Fruit fly (Drosophila melanogaster) whole organism, embryonic: ENCODE measurements around the gene CG4267.

Experiments
- Antp ChIP-seq: fragments of 200-800 bp; sonication (Bioruptor generic); optimal IDR thresholded peaks from 3 replicates; lab custom pipeline; 2016; ENCODE audit warnings: missing biosample characterization, missing genetic modification characterization
- BtbVII ChIP-seq: fragments of 200-800 bp; sonication (Bioruptor generic); optimal IDR thresholded peaks from 3 replicates; lab custom pipeline; 2017; ENCODE audit warnings: missing biosample characterization, mild to moderate bottlenecking, missing genetic modification characterization
- CG11093 ChIP-seq: fragments of 200-800 bp; sonication (Bioruptor generic); IDR thresholded peaks from 3 replicates; pipeline ENCODE4 v1.3.6; 2022; ENCODE audit warnings: missing biosample characterization, missing genetic modification characterization
- CG11695 ChIP-seq: fragments of 200-800 bp; sonication (Bioruptor generic); IDR thresholded peaks from 3 replicates; pipeline ENCODE4 v1.3.6; 2022; ENCODE audit warnings: missing biosample characterization, missing genetic modification characterization
- CG12219 ChIP-seq: fragments of 200-800 bp; sonication (Bioruptor generic); optimal IDR thresholded peaks from 3 replicates; lab custom pipeline; 2018; ENCODE audit warnings: missing biosample characterization, mild to moderate bottlenecking, missing genetic modification characterization
- CG14014 ChIP-seq: fragments of 200-800 bp; sonication (Bioruptor generic); IDR thresholded peaks from 2 replicates; pipeline ENCODE4 v1.3.6; 2022; ENCODE audit warnings: missing biosample characterization, missing genetic modification characterization
- CG14441 ChIP-seq: fragments of 200-800 bp; sonication (Bioruptor generic); IDR thresholded peaks from 2 replicates; pipeline ENCODE4 v1.3.6; 2022; ENCODE audit warnings: missing biosample characterization, missing genetic modification characterization
- CG15073 ChIP-seq: fragments of 200-800 bp; sonication (Bioruptor generic); optimal IDR thresholded peaks from 2 replicates; lab custom pipeline; 2016; ENCODE audit warnings: missing biosample characterization, missing genetic modification characterization
- CG1647 ChIP-seq: fragments of 200-800 bp; sonication (Bioruptor generic); optimal IDR thresholded peaks from 3 replicates; lab custom pipeline; 2016; ENCODE audit warnings: missing biosample characterization, missing genetic modification characterization
- CG16813 ChIP-seq: fragments of 200-800 bp; sonication (Bioruptor generic); IDR thresholded peaks from 3 replicates; pipeline ENCODE4 v1.3.6; 2022; ENCODE audit warnings: missing biosample characterization, missing genetic modification characterization; ENCODE audit not compliant: partially characterized antibody
- CG17361 ChIP-seq: fragments of 200-800 bp; sonication (Bioruptor generic); IDR thresholded peaks from 3 replicates; pipeline ENCODE4 v1.3.6; 2022; ENCODE audit warnings: missing biosample characterization, missing genetic modification characterization
- CG1832 ChIP-seq: fragments of 200-800 bp; sonication (Bioruptor generic); optimal IDR thresholded peaks from 2 replicates; lab custom pipeline; 2017; ENCODE audit warnings: missing biosample characterization, mild to moderate bottlenecking, missing genetic modification characterization, inconsistent platforms
- CG18599 ChIP-seq: fragments of 200-800 bp; sonication (Bioruptor generic); optimal IDR thresholded peaks from 3 replicates; lab custom pipeline; 2017; ENCODE audit warnings: missing biosample characterization, missing genetic modification characterization, mild to moderate bottlenecking, moderate library complexity, missing genetic modification reagents
- CG2875 ChIP-seq: fragments of 200-800 bp; sonication (Bioruptor generic); optimal IDR thresholded peaks from 2 replicates; lab custom pipeline; 2017; ENCODE audit warnings: missing biosample characterization, mild to moderate bottlenecking, missing genetic modification characterization, missing genetic modification reagents
- CG2889 ChIP-seq: fragments of 200-800 bp; sonication (Bioruptor generic); IDR thresholded peaks from 3 replicates; pipeline ENCODE4 v1.3.6; 2022; ENCODE audit warnings: missing biosample characterization, missing genetic modification characterization
- CG31388 ChIP-seq: fragments of 200-800 bp; sonication (Bioruptor generic); optimal IDR thresholded peaks from 2 replicates; lab custom pipeline; 2016; ENCODE audit warnings: missing biosample characterization, missing genetic modification characterization
- CG3281 ChIP-seq: fragments of 200-800 bp; sonication (Bioruptor generic); optimal IDR thresholded peaks from 3 replicates; lab custom pipeline; 2017; ENCODE audit warnings: missing biosample characterization, mild to moderate bottlenecking, missing genetic modification characterization
- CG34422 ChIP-seq: fragments of 200-800 bp; sonication (Bioruptor generic); IDR thresholded peaks from 3 replicates; pipeline ENCODE4 v1.3.6; 2022; ENCODE audit warnings: missing biosample characterization, missing genetic modification characterization
- CG3847 ChIP-seq: fragments of 200-800 bp; sonication (Bioruptor generic); IDR thresholded peaks from 2 replicates; pipeline ENCODE4 v1.3.6; 2022; ENCODE audit warnings: missing biosample characterization, missing genetic modification characterization
- CG4854 ChIP-seq: fragments of 200-800 bp; sonication (Bioruptor generic); optimal IDR thresholded peaks from 2 replicates; lab custom pipeline; 2016; ENCODE audit warnings: missing biosample characterization, missing genetic modification characterization, inconsistent platforms
- CG7357 ChIP-seq: fragments of 200-800 bp; sonication (Bioruptor generic); IDR thresholded peaks from 3 replicates; pipeline ENCODE4 v1.3.6; 2022; ENCODE audit warnings: missing biosample characterization, missing genetic modification characterization
- CG8478 ChIP-seq: fragments of >200 bp; optimal IDR thresholded peaks from 2 replicates; lab custom pipeline; 2018
- CG8924 ChIP-seq: fragments of 200-800 bp; optimal IDR thresholded peaks from 3 replicates; lab custom pipeline; 2019; ENCODE audit warnings: missing biosample characterization, mild to moderate bottlenecking, missing genetic modification characterization, moderate library complexity
- CG9876 ChIP-seq: fragments of 200-800 bp; sonication (Bioruptor generic); optimal IDR thresholded peaks from 2 replicates; lab custom pipeline; 2016; ENCODE audit warnings: missing biosample characterization, missing genetic modification characterization
- Dbx ChIP-seq: fragments of 200-800 bp; sonication (Bioruptor generic); IDR thresholded peaks from 3 replicates; pipeline ENCODE4 v1.3.6; 2022; ENCODE audit warnings: missing biosample characterization, missing genetic modification characterization
- Deaf1 ChIP-seq: fragments of 200-800 bp; optimal IDR thresholded peaks from 3 replicates; lab custom pipeline; 2019; ENCODE audit warnings: missing biosample characterization, mild to moderate bottlenecking, missing genetic modification characterization, moderate library complexity
- E2f1 ChIP-seq: fragments of 200-800 bp; sonication (Bioruptor generic); IDR thresholded peaks from 2 replicates; pipeline ENCODE4 v1.3.6; 2022; ENCODE audit warnings: missing biosample characterization, missing genetic modification characterization
- ERR ChIP-seq: fragments of 200-800 bp; sonication (Bioruptor generic); optimal IDR thresholded peaks from 2 replicates; lab custom pipeline; 2016; ENCODE audit warnings: missing biosample characterization, missing genetic modification characterization
- H15 ChIP-seq: fragments of 200-800 bp; sonication (Bioruptor generic); IDR thresholded peaks from 3 replicates; pipeline ENCODE4 v1.3.6; 2022; ENCODE audit warnings: missing biosample characterization, missing genetic modification characterization
- Hey ChIP-seq: fragments of 200-800 bp; sonication (Bioruptor generic); optimal IDR thresholded peaks from 3 replicates; lab custom pipeline; 2018; ENCODE audit warnings: missing biosample characterization, mild to moderate bottlenecking, missing genetic modification characterization
- Hmr ChIP-seq: fragments of 200-800 bp; sonication (Bioruptor generic); optimal IDR thresholded peaks from 3 replicates; lab custom pipeline; 2017; ENCODE audit warnings: mild to moderate bottlenecking, missing biosample characterization, missing genetic modification reagents, missing genetic modification characterization
- Hr51 ChIP-seq, 2 experiments: fragments of 200-800 bp; sonication (Bioruptor generic); optimal IDR thresholded peaks; 2 replicates in 1 of 2; 3 replicates in 1 of 2; lab custom pipeline; 2016 to 2018; ENCODE audit warnings: missing biosample characterization in 2 of 2, missing genetic modification characterization in 2 of 2, mild to moderate bottlenecking in 1 of 2, moderate library complexity in 1 of 2
- Lhr ChIP-seq: fragments of 200-800 bp; sonication (Bioruptor generic); optimal IDR thresholded peaks from 3 replicates; lab custom pipeline; 2017; ENCODE audit warnings: mild to moderate bottlenecking, missing biosample characterization, missing genetic modification reagents, missing genetic modification characterization
- MTF-1 ChIP-seq: fragments of 200-800 bp; sonication (Bioruptor generic); optimal IDR thresholded peaks from 2 replicates; lab custom pipeline; 2018; ENCODE audit warnings: missing biosample characterization, mild to moderate bottlenecking, missing genetic modification characterization, borderline replicate concordance
- Mes4 ChIP-seq: fragments of 200-800 bp; sonication (Bioruptor generic); optimal IDR thresholded peaks from 2 replicates; lab custom pipeline; 2016; ENCODE audit warnings: missing biosample characterization, missing genetic modification characterization
- Ssrp ChIP-seq: fragments of 200-800 bp; sonication (Bioruptor generic); optimal IDR thresholded peaks from 2 replicates; lab custom pipeline; 2018; ENCODE audit warnings: missing biosample characterization, mild to moderate bottlenecking, missing genetic modification characterization, moderate library complexity
- Usf ChIP-seq: fragments of 200-800 bp; sonication (Bioruptor generic); optimal IDR thresholded peaks from 2 replicates; lab custom pipeline; 2017; ENCODE audit warnings: missing genotype, missing biosample characterization, missing genetic modification characterization
- cg ChIP-seq: fragments of 200-800 bp; sonication (Bioruptor generic); optimal IDR thresholded peaks from 3 replicates; lab custom pipeline; 2019; ENCODE audit warnings: missing biosample characterization, mild to moderate bottlenecking, missing genetic modification characterization, moderate library complexity
- chif ChIP-seq, 2 experiments: fragments of 200-800 bp; sonication (Bioruptor generic); optimal IDR thresholded peaks; 3 replicates each; lab custom pipeline; 2016; ENCODE audit warnings: missing biosample characterization in 2 of 2, missing genetic modification characterization in 2 of 2
- grau ChIP-seq: fragments of 200-800 bp; optimal IDR thresholded peaks from 3 replicates; lab custom pipeline; 2019; ENCODE audit warnings: missing biosample characterization, mild to moderate bottlenecking, missing genetic modification characterization, moderate library complexity
- h ChIP-seq: fragments of >200 bp; optimal IDR thresholded peaks from 2 replicates; lab custom pipeline; 2017
- mirr ChIP-seq: fragments of 200-800 bp; sonication (Bioruptor generic); optimal IDR thresholded peaks from 3 replicates; lab custom pipeline; 2018; ENCODE audit warnings: missing biosample characterization, mild to moderate bottlenecking, missing genetic modification characterization
- pros ChIP-seq: fragments of 200-800 bp; sonication (Bioruptor generic); optimal IDR thresholded peaks from 3 replicates; lab custom pipeline; 2019; ENCODE audit warnings: missing biosample characterization, mild to moderate bottlenecking, missing genetic modification characterization, moderate library complexity
- sens-2 ChIP-seq: fragments of 200-800 bp; sonication (Bioruptor generic); IDR thresholded peaks from 2 replicates; pipeline ENCODE4 v1.3.6; 2022; ENCODE audit warnings: missing biosample characterization, missing genetic modification characterization
- sisA ChIP-seq: fragments of 200-800 bp; sonication (Bioruptor generic); IDR thresholded peaks from 2 replicates; pipeline ENCODE4 v1.3.6; 2022; ENCODE audit warnings: missing biosample characterization, missing genetic modification characterization
- so ChIP-seq: fragments of 200-800 bp; sonication (Bioruptor generic); IDR thresholded peaks from 3 replicates; pipeline ENCODE4 v1.3.6; 2022; ENCODE audit warnings: missing biosample characterization, missing genetic modification characterization
- sob ChIP-seq: fragments of 200-800 bp; sonication (Bioruptor generic); IDR thresholded peaks from 2 replicates; pipeline ENCODE4 v1.3.6; 2022; ENCODE audit warnings: missing biosample characterization, missing genetic modification characterization
- tgo ChIP-seq: fragments of 200-800 bp; sonication (Bioruptor generic); IDR thresholded peaks from 3 replicates; pipeline ENCODE4 v1.3.6; 2022; ENCODE audit warnings: missing biosample characterization, missing genetic modification characterization
- tna ChIP-seq: fragments of 200-800 bp; sonication (Bioruptor generic); IDR thresholded peaks from 2 replicates; pipeline ENCODE4 v1.3.6; 2022; ENCODE audit warnings: missing biosample characterization, missing genetic modification characterization; ENCODE audit not compliant: partially characterized antibody
- trh ChIP-seq: fragments of 200-800 bp; sonication (Bioruptor generic); optimal IDR thresholded peaks from 2 replicates; lab custom pipeline; 2016; ENCODE audit warnings: missing biosample characterization, missing genetic modification characterization
- vvl ChIP-seq: fragments of 200-800 bp; sonication (Bioruptor generic); IDR thresholded peaks from 2 replicates; pipeline ENCODE4 v1.3.6; 2022; ENCODE audit warnings: missing biosample characterization, missing genetic modification characterization
- zf30C ChIP-seq: fragments of 200-800 bp; sonication (Bioruptor generic); optimal IDR thresholded peaks from 3 replicates; lab custom pipeline; 2018; ENCODE audit warnings: missing biosample characterization, mild to moderate bottlenecking, missing genetic modification characterization

The CG4267 gene

dm6 chr2L:2193357-2193780 is 48.8 kb upstream of the CG4267 start (continued):
- TF ChIP-seq E2f1 (GFP tag; lab: Robert Waterston, UW) = no peak
- TF ChIP-seq H15 (GFP tag; lab: Robert Waterston, UW) = no peak
- no peak for TF ChIP-seq CG7357 (GFP tag; lab: Robert Waterston, UW)
- peak; percentile 96 for TF ChIP-seq CG1832 (GFP tag; lab: Kevin White, UChicago)
- no peak for TF ChIP-seq sisA (GFP tag; lab: Robert Waterston, UW)
- TF ChIP-seq CG14441 = no peak
- no peak for TF ChIP-seq Ssrp
- peak; percentile 79 for TF ChIP-seq pros (GFP tag; lab: Kevin White, UChicago)
- no peak for TF ChIP-seq sens-2 (GFP tag; lab: Robert Waterston, UW)
- TF ChIP-seq CG8924 = no peak
- TF ChIP-seq Lhr (GFP tag; lab: Kevin White, UChicago) = peak; percentile 100
- no peak for TF ChIP-seq vvl (GFP tag; lab: Robert Waterston, UW)
- TF ChIP-seq grau (tag; lab: Kevin White, UChicago) = peak; percentile 47
- TF ChIP-seq sob (GFP tag; lab: Robert Waterston, UW) = no peak
- TF ChIP-seq Hmr (GFP tag; lab: Kevin White, UChicago) = peak; percentile 97
- no peak for TF ChIP-seq CG9876 (GFP tag; lab: Kevin White, UChicago)
- TF ChIP-seq ERR = peak; percentile 60
- TF ChIP-seq MTF-1 = peak; percentile 55
- TF ChIP-seq Hr51 (GFP tag; optimal IDR thresholded peaks at IDR 0.05; lab: Kevin White, UChicago) = peak in 1 of 2 experiments; percentile 45
- peak; percentile 38 for TF ChIP-seq cg (GFP tag; lab: Kevin White, UChicago)
- peak; percentile 18 for TF ChIP-seq Antp (GFP tag; lab: Kevin White, UChicago)
- TF ChIP-seq trh = no peak
- peak; percentile 70 for TF ChIP-seq Hey
- no peak for TF ChIP-seq CG17361 (GFP tag; lab: Robert Waterston, UW)
- TF ChIP-seq CG3281 (GFP tag; lab: Kevin White, UChicago) = peak; percentile 25
- TF ChIP-seq mirr (GFP tag; lab: Kevin White, UChicago) = peak; percentile 79
- TF ChIP-seq tgo (GFP tag; lab: Robert Waterston, UW) = no peak
- TF ChIP-seq Mes4 (GFP tag; lab: Kevin White, UChicago) = peak; percentile 16
- no peak for TF ChIP-seq CG34422 (GFP tag; lab: Robert Waterston, UW)
- no peak for TF ChIP-seq Dbx (GFP tag; lab: Robert Waterston, UW)
- peak; percentile 17 for TF ChIP-seq CG31388 (GFP tag; lab: Kevin White, UChicago)
- peak; percentile 40 for TF ChIP-seq CG2875
- TF ChIP-seq so = no peak
- no peak for TF ChIP-seq h (lab: Kevin White, UChicago)
- TF ChIP-seq Deaf1 (tag; lab: Kevin White, UChicago) = peak; percentile 83
- TF ChIP-seq chif (GFP tag; optimal IDR thresholded peaks at IDR 0.05; lab: Kevin White, UChicago) = no peak
- TF ChIP-seq CG3847 = no peak
- no peak for TF ChIP-seq CG11695 (GFP tag; lab: Robert Waterston, UW)
- TF ChIP-seq zf30C (GFP tag; lab: Kevin White, UChicago) = peak; percentile 59
- no peak for TF ChIP-seq CG14014 (GFP tag; lab: Robert Waterston, UW)
- TF ChIP-seq CG15073 (GFP tag; lab: Kevin White, UChicago) = no peak
- peak; percentile 90 for TF ChIP-seq CG8478 (lab: Kevin White, UChicago)
- TF ChIP-seq CG16813 (GFP tag; lab: Robert Waterston, UW) = no peak
- TF ChIP-seq CG11093 (GFP tag; lab: Robert Waterston, UW) = peak; percentile 33; the same call in 1 of the 3 replicates
- TF ChIP-seq CG4854 (GFP tag; lab: Kevin White, UChicago) = no peak
- TF ChIP-seq CG2889 (GFP tag; lab: Robert Waterston, UW) = no peak
- peak; percentile 25 for TF ChIP-seq CG12219
- peak; percentile 53 for TF ChIP-seq CG18599 (GFP tag; lab: Kevin White, UChicago)
- TF ChIP-seq BtbVII (GFP tag; lab: Kevin White, UChicago) = peak; percentile 55
- no peak for TF ChIP-seq tna (GFP tag; lab: Robert Waterston, UW)
- no peak for TF ChIP-seq Usf (GFP tag; lab: Kevin White, UChicago)
- no peak for TF ChIP-seq CG1647
